Worm (Caenorhabditis elegans): ENCODE results near the gene Y53C12A.10.

DNA sequence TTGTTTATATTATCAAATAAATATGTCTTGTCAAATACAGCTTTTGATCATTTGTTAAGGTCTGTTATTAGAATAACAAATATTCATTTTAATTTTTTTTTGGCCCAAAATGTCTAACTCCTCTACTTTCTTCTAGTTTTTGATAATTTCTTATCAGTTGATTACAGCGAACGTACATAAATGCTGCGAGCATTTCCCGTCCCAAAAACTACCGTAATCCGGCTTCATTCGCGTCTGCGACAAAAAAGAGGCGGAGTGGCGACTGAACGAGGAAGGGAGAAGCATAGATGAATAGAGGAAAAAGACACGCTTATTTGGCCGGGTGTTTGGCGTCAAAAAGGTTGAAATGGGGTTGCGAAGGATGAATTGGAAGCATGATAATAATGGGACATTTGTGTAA lies 35.9 kb upstream of the Y53C12A.10 start:
- TF ChIP-seq skn-1 (tag; optimal IDR thresholded peaks at IDR 0.05) (no peak), F13H6.1 (tag; optimal IDR thresholded peaks at IDR 0.05) (no peak), nhr-25 (tag; optimal IDR thresholded peaks at IDR 0.05) (no peak), ama-1 (optimal IDR thresholded peaks at IDR 0.05) (no peak), ceh-16 (tag; optimal IDR thresholded peaks at IDR 0.05) (no peak), fos-1 (tag; optimal IDR thresholded peaks at IDR 0.05) (peak; percentile 39), mdl-1 (tag; optimal IDR thresholded peaks at IDR 0.05) (no peak), elt-1 (tag; optimal IDR thresholded peaks at IDR 0.05) (no peak), ztf-1 (GFP tag; conservative IDR thresholded peaks at IDR 0.05) (no peak)
